Fruit fly (Drosophila melanogaster): Measurements from ENCODE around the gene CG14355.

Gene CG14355

DNA sequence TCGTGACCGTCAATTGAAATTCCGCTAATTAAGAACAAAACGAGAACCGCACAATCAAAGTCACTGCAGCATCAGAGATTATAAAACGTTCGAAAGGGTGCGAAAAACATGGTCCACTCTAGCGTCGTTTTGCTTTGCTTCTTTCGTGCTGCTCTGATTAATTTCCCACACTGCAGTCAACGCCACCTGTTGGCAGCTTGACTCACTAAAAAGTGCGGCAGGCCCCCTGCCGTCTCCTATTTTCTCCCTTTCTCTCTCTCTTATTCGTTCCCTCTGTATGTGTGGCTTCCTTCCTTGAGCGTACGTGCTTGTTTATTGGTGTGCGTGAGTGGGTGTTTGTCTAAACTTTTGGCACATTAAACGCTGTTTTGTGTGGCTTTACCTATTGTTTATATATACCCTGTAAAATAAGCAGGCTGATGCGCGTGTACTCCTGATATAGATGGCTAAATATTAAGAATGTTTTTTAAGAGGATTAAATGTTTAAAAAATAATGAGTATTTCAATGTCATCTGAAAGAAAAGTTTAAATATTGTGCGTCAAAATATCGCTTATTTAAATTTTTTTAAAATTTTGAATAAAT, 53.1 kb downstream of the CG14355 start (continued):
- no peak for TF ChIP-seq TFAM (GFP tag; optimal IDR thresholded peaks at IDR 0.05)
- no peak for TF ChIP-seq chif (GFP tag; optimal IDR thresholded peaks at IDR 0.05)
- TF ChIP-seq CG7987 (GFP tag; optimal IDR thresholded peaks at IDR 0.05): peak; percentile 2
- TF ChIP-seq HmgD (GFP tag; optimal IDR thresholded peaks at IDR 0.05): peak; percentile 25
- TF ChIP-seq Stat92E (GFP tag; optimal IDR thresholded peaks at IDR 0.05): no peak
- no peak for TF ChIP-seq CG2202 (tag; optimal IDR thresholded peaks at IDR 0.05)
- TF ChIP-seq CG18764 (GFP tag; optimal IDR thresholded peaks at IDR 0.05): no peak
- no peak for TF ChIP-seq ewg (GFP tag; optimal IDR thresholded peaks at IDR 0.05)
- peak; percentile 92 for TF ChIP-seq CG10979 (tag; optimal IDR thresholded peaks at IDR 0.05)
- TF ChIP-seq CG10267 (tag; optimal IDR thresholded peaks at IDR 0.05): no peak
- TF ChIP-seq CG1024 (GFP tag; IDR thresholded peaks at IDR 0.05): no peak
- TF ChIP-seq usp (GFP tag; optimal IDR thresholded peaks at IDR 0.05): no peak
- TF ChIP-seq dpn (GFP tag; optimal IDR thresholded peaks at IDR 0.05): no peak
- TF ChIP-seq CG1603 (tag; optimal IDR thresholded peaks at IDR 0.05): no peak
- TF ChIP-seq E2f2 (GFP tag; IDR thresholded peaks at IDR 0.05): peak; percentile 20; the same call in 1 of the 2 replicates
- TF ChIP-seq CG1233 (GFP tag; optimal IDR thresholded peaks at IDR 0.05): no peak
- no peak for TF ChIP-seq CG4404 (GFP tag; IDR thresholded peaks at IDR 0.05)
- TF ChIP-seq MBD-R2 (GFP tag; IDR thresholded peaks at IDR 0.05): no peak
- no peak for TF ChIP-seq bigmax (GFP tag; optimal IDR thresholded peaks at IDR 0.05)
- no peak for TF ChIP-seq pho (GFP tag; optimal IDR thresholded peaks at IDR 0.05)
- peak; percentile 42 for TF ChIP-seq CG11504 (tag; optimal IDR thresholded peaks at IDR 0.05)
- TF ChIP-seq CG10462 (GFP tag; optimal IDR thresholded peaks at IDR 0.05): no peak
- no peak for TF ChIP-seq pan (optimal IDR thresholded peaks at IDR 0.05)
- TF ChIP-seq pan (GFP tag; optimal IDR thresholded peaks at IDR 0.05 in 1 of 2, IDR thresholded peaks at IDR 0.05 in 1 of 2): no peak
- no peak for TF ChIP-seq sima (GFP tag; optimal IDR thresholded peaks at IDR 0.05)
- no peak for TF ChIP-seq Poxn (GFP tag; IDR thresholded peaks at IDR 0.05)
- TF ChIP-seq lmd (GFP tag; IDR thresholded peaks at IDR 0.05): peak; percentile 31; the same call in 1 of the 2 replicates
- TF ChIP-seq Mrtf (GFP tag; IDR thresholded peaks at IDR 0.05): no peak
- peak; percentile 17 for TF ChIP-seq CG12744 (GFP tag; optimal IDR thresholded peaks at IDR 0.05)
- TF ChIP-seq psq (GFP tag; optimal IDR thresholded peaks at IDR 0.05): no peak
- TF ChIP-seq Chrac-16 (GFP tag; optimal IDR thresholded peaks at IDR 0.05): no peak
- no peak for TF ChIP-seq z (GFP tag; IDR thresholded peaks at IDR 0.05)
- TF ChIP-seq Med (GFP tag): peak; percentile 68
- TF ChIP-seq CG2129 (GFP tag; IDR thresholded peaks at IDR 0.05; ENCODE audit: partially characterized antibody): no peak
- TF ChIP-seq PHDP (tag; optimal IDR thresholded peaks at IDR 0.05): peak; percentile 8
- no peak for TF ChIP-seq dati (GFP tag; IDR thresholded peaks at IDR 0.05)
- no peak for TF ChIP-seq zf30C (GFP tag; optimal IDR thresholded peaks at IDR 0.05)
- TF ChIP-seq Hmx (GFP tag; optimal IDR thresholded peaks at IDR 0.05): no peak
- TF ChIP-seq CG6254 (GFP tag; optimal IDR thresholded peaks at IDR 0.05): no peak
- no peak for TF ChIP-seq Gsc (GFP tag; IDR thresholded peaks at IDR 0.05)
- no peak for TF ChIP-seq odd (GFP tag; optimal IDR thresholded peaks at IDR 0.05)
- no peak for TF ChIP-seq nau (GFP tag; optimal IDR thresholded peaks at IDR 0.05)
- TF ChIP-seq gt (GFP tag; IDR thresholded peaks at IDR 0.05): no peak
- no peak for TF ChIP-seq CG11560 (tag; IDR thresholded peaks at IDR 0.05)
- no peak for TF ChIP-seq Rx (GFP tag; IDR thresholded peaks at IDR 0.05)
- no peak for TF ChIP-seq Side (GFP tag; optimal IDR thresholded peaks at IDR 0.05)
- TF ChIP-seq her (GFP tag; optimal IDR thresholded peaks at IDR 0.05): no peak
- no peak for TF ChIP-seq wdn (GFP tag; IDR thresholded peaks at IDR 0.05)
- TF ChIP-seq Atf6 (GFP tag; IDR thresholded peaks at IDR 0.05): 0 out of 2 replicates have a peak, but pooled peaks have one; percentile 7
- TF ChIP-seq ash1 (GFP tag; optimal IDR thresholded peaks at IDR 0.05): no peak
- no peak for TF ChIP-seq CG15696 (tag; optimal IDR thresholded peaks at IDR 0.05)
- no peak for TF ChIP-seq CG30431 (GFP tag; optimal IDR thresholded peaks at IDR 0.05)

Measured in whole organism, embryonic.